Worm (Caenorhabditis elegans) whole organism, mixed stage, embryonic: Measurements from ENCODE around the gene rpt-6.
A peak's percentile ranks its signal among the peaks of the same experiment; 100 is the strongest.

Experiments used
- M03D4.4 ChIP-seq: sonication (generic microtip); optimal IDR thresholded peaks from 2 replicates; lab custom pipeline; 2017; ENCODE audit warnings: mild to moderate bottlenecking, missing genetic modification characterization, missing compliant biosample characterization
- bed-3 ChIP-seq: fragments of 200-800 bp; sonication (Bioruptor generic); optimal IDR thresholded peaks from 3 replicates; lab custom pipeline; 2018; ENCODE audit warnings: mild to moderate bottlenecking, missing genetic modification characterization, moderate library complexity, missing compliant biosample characterization
- blmp-1 ChIP-seq: fragments of 150-350 bp; optimal IDR thresholded peaks from 2 replicates; lab custom pipeline; 2014; ENCODE audit warnings: missing biosample characterization, missing genetic modification characterization
- ceh-39 ChIP-seq: fragments of 150-350 bp; optimal IDR thresholded peaks from 2 replicates; lab custom pipeline; 2014; ENCODE audit warnings: missing biosample characterization, missing genetic modification characterization
- ceh-43 ChIP-seq: fragments of 200-800 bp; sonication (Bioruptor generic); optimal IDR thresholded peaks from 2 replicates; lab custom pipeline; 2018; ENCODE audit warnings: mild to moderate bottlenecking, missing genetic modification characterization, moderate library complexity, missing compliant biosample characterization
- ceh-83 ChIP-seq: fragments of 200-800 bp; sonication (Bioruptor generic); optimal IDR thresholded peaks from 2 replicates; lab custom pipeline; 2018; ENCODE audit warnings: mild to moderate bottlenecking, missing genetic modification characterization, missing compliant biosample characterization
- ces-1 ChIP-seq: fragments of 150-350 bp; optimal IDR thresholded peaks from 2 replicates; lab custom pipeline; 2014; ENCODE audit warnings: missing biosample characterization, missing genetic modification reagents, missing genetic modification characterization
- cnd-1 ChIP-seq: fragments of 200-800 bp; sonication (Bioruptor generic); optimal IDR thresholded peaks from 2 replicates; lab custom pipeline; 2018; ENCODE audit warnings: mild to moderate bottlenecking, missing genetic modification characterization, missing compliant biosample characterization
- drap-1 ChIP-seq: fragments of 200-800 bp; sonication (Bioruptor generic); optimal IDR thresholded peaks from 3 replicates; lab custom pipeline; 2018; ENCODE audit warnings: mild to moderate bottlenecking, missing genetic modification characterization, missing compliant biosample characterization
- elt-1 ChIP-seq: sonication (generic microtip); optimal IDR thresholded peaks from 2 replicates; lab custom pipeline; 2017; ENCODE audit warnings: missing genetic modification characterization, mild to moderate bottlenecking, missing compliant biosample characterization, antibody characterized with exemption, moderate library complexity, borderline replicate concordance; ENCODE audit not compliant: insufficient read depth
- elt-3 ChIP-seq: fragments of 150-350 bp; optimal IDR thresholded peaks from 2 replicates; lab custom pipeline; 2014; ENCODE audit warnings: missing biosample characterization, missing genetic modification characterization
- flh-1 ChIP-seq: fragments of 200-800 bp; sonication (Bioruptor generic); optimal IDR thresholded peaks from 2 replicates; lab custom pipeline; 2018; ENCODE audit warnings: mild to moderate bottlenecking, missing genetic modification characterization, moderate library complexity, missing compliant biosample characterization
- ham-2 ChIP-seq: fragments of 200-800 bp; sonication (Bioruptor generic); optimal IDR thresholded peaks from 2 replicates; lab custom pipeline; 2018; ENCODE audit warnings: mild to moderate bottlenecking, missing genetic modification characterization, missing compliant biosample characterization
- hlh-1 ChIP-seq: fragments of 150-350 bp; optimal IDR thresholded peaks from 2 replicates; lab custom pipeline; 2014; ENCODE audit warnings: missing biosample characterization, missing genetic modification reagents, missing genetic modification characterization
- lin-13 ChIP-seq: fragments of 150-350 bp; optimal IDR thresholded peaks from 2 replicates; lab custom pipeline; 2014; ENCODE audit warnings: missing biosample characterization, missing genetic modification characterization
- lin-32 ChIP-seq: fragments of 200-800 bp; sonication (Bioruptor generic); optimal IDR thresholded peaks from 2 replicates; lab custom pipeline; 2018; ENCODE audit warnings: mild to moderate bottlenecking, missing genetic modification characterization, missing compliant biosample characterization
- lsy-2 ChIP-seq: fragments of 150-350 bp; optimal IDR thresholded peaks from 2 replicates; lab custom pipeline; 2014; ENCODE audit warnings: missing biosample characterization, missing genetic modification characterization
- mab-5 ChIP-seq: fragments of 150-350 bp; optimal IDR thresholded peaks from 2 replicates; lab custom pipeline; 2014; ENCODE audit warnings: missing biosample characterization, missing genetic modification characterization
- mep-1 ChIP-seq: fragments of 150-350 bp; optimal IDR thresholded peaks from 2 replicates; lab custom pipeline; 2017; ENCODE audit warnings: missing biosample characterization, missing genetic modification reagents, missing genetic modification characterization, inconsistent platforms
- mls-2 ChIP-seq: sonication (generic microtip); optimal IDR thresholded peaks from 2 replicates; lab custom pipeline; 2016; ENCODE audit warnings: mild to moderate bottlenecking, missing genetic modification characterization, moderate library complexity, missing compliant biosample characterization
- nhr-12 ChIP-seq: fragments of 150-350 bp; optimal IDR thresholded peaks from 2 replicates; lab custom pipeline; 2014; ENCODE audit warnings: missing biosample characterization, missing genetic modification characterization
- nhr-2 ChIP-seq: fragments of 150-350 bp; optimal IDR thresholded peaks from 2 replicates; lab custom pipeline; 2014; ENCODE audit warnings: missing biosample characterization, missing genetic modification characterization
- nhr-237 ChIP-seq: fragments of 150-350 bp; optimal IDR thresholded peaks from 2 replicates; lab custom pipeline; 2014; ENCODE audit warnings: missing biosample characterization, missing genetic modification characterization
- nhr-28 ChIP-seq: fragments of 150-350 bp; optimal IDR thresholded peaks from 2 replicates; lab custom pipeline; 2014; ENCODE audit warnings: missing biosample characterization, missing genetic modification characterization
- nhr-76 ChIP-seq: sonication (generic microtip); optimal IDR thresholded peaks from 2 replicates; lab custom pipeline; 2017; ENCODE audit warnings: missing biosample characterization, missing genetic modification characterization
- pha-4 ChIP-seq: fragments of 150-350 bp; optimal IDR thresholded peaks from 2 replicates; lab custom pipeline; 2018; ENCODE audit warnings: missing biosample characterization, missing genetic modification reagents, missing genetic modification characterization
- sem-2 ChIP-seq: fragments of 200-800 bp; sonication (Bioruptor generic); optimal IDR thresholded peaks from 2 replicates; lab custom pipeline; 2018; ENCODE audit warnings: mild to moderate bottlenecking, missing genetic modification characterization, missing compliant biosample characterization
- snpc-4 ChIP-seq: fragments of 150-350 bp; optimal IDR thresholded peaks from 2 replicates; lab custom pipeline; 2014; ENCODE audit warnings: missing biosample characterization, missing genetic modification characterization
- sptf-1 ChIP-seq: sonication (generic microtip); optimal IDR thresholded peaks from 2 replicates; lab custom pipeline; 2017; ENCODE audit warnings: mild to moderate bottlenecking, missing genetic modification characterization, moderate library complexity, missing compliant biosample characterization
- tbx-8 ChIP-seq: fragments of 200-800 bp; sonication (Bioruptor generic); optimal IDR thresholded peaks from 2 replicates; lab custom pipeline; 2018; ENCODE audit warnings: mild to moderate bottlenecking, missing genetic modification characterization, moderate library complexity, missing compliant biosample characterization
- unc-120 ChIP-seq: sonication (generic microtip); optimal IDR thresholded peaks from 2 replicates; lab custom pipeline; 2017; ENCODE audit warnings: missing genetic modification characterization, missing compliant biosample characterization; ENCODE audit not compliant: poor library complexity, severe bottlenecking
- unc-39 ChIP-seq: fragments of 150-350 bp; optimal IDR thresholded peaks from 2 replicates; lab custom pipeline; 2014; ENCODE audit warnings: missing biosample characterization, missing genetic modification characterization
- unc-62 ChIP-seq: fragments of 150-350 bp; optimal IDR thresholded peaks from 2 replicates; lab custom pipeline; 2014; ENCODE audit warnings: missing biosample characterization, missing genetic modification reagents, missing genetic modification characterization
- zip-8 ChIP-seq: fragments of 150-350 bp; optimal IDR thresholded peaks from 2 replicates; lab custom pipeline; 2014; ENCODE audit warnings: missing biosample characterization, missing genetic modification characterization
- ztf-11 ChIP-seq: fragments of 150-350 bp; optimal IDR thresholded peaks from 2 replicates; lab custom pipeline; 2014; ENCODE audit warnings: missing biosample characterization, missing genetic modification characterization

The rpt-6 gene

DNA sequence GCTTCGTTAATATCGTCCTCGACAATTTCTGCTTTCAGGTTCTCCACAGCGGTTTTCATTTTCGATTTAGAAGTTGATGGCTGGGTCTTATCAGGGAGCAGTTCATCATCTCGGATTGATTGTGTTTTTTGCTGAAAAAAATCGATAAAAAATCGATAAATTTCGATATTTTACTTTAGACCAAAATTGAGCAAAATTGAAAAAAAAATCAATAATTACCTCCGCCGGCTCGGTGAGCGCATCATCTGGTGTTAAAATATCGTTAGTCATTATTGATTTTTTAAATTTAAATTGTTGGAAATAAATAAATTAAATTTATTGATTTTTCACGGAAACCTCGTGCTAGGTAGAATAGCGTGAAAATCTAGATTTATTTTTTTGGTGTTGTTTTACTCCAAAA lies 24.8 kb downstream of the rpt-6 start, which contains the start of gene Y49E10.10:
TSS of gene Y49E10.10 (plus strand) at position 381 of the 400 bp plus-strand sequence.
- TF ChIP-seq ham-2 (GFP tag; lab: Kevin White, UChicago) (no peak), nhr-2 (tag; lab: Kevin White, UChicago) (no peak), ces-1 (GFP tag; lab: Kevin White, UChicago) (no peak), flh-1 (GFP tag; lab: Kevin White, UChicago) (no peak), elt-3 (tag; lab: Kevin White, UChicago) (no peak), unc-39 (tag; lab: Kevin White, UChicago) (no peak), snpc-4 (tag; lab: Kevin White, UChicago) (no peak)

DNA sequence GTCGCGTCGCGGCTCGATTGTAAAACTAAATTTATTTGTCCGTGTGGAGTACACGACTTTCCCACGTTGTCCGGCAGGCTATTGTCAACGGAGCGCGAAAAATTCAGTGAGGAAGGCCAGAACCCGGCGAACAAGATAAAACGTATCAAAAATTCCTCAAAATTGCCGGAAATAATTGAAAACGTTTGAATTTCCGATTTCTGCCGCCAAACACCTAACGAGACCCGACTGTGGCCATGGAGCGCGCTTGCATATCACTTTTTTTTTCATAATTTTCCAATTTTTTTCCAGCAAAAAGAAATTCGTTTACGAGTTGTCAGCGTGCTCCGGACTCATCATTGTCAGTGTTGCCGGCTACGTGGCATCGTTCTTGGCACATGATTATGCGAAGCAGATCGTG lies 28.2 kb downstream of the rpt-6 start:
- TF ChIP-seq ceh-83: no peak
- no peak for TF ChIP-seq flh-1 (GFP tag; lab: Kevin White, UChicago)
- no peak for TF ChIP-seq bed-3 (GFP tag; lab: Kevin White, UChicago)
- no peak for TF ChIP-seq cnd-1 (tag; lab: Kevin White, UChicago)
- no peak for TF ChIP-seq drap-1 (GFP tag; lab: Kevin White, UChicago)
- TF ChIP-seq unc-62 (GFP tag; lab: Kevin White, UChicago): no peak
- no peak for TF ChIP-seq ztf-11
- no peak for TF ChIP-seq nhr-12 (tag; lab: Kevin White, UChicago)
- TF ChIP-seq lin-32 (GFP tag; lab: Kevin White, UChicago): no peak
- no peak for TF ChIP-seq nhr-28 (tag; lab: Kevin White, UChicago)
- no peak for TF ChIP-seq blmp-1

ce11 chrIII:12399709-12400108 lies 29.5 kb downstream of the rpt-6 start:
- peak; percentile 12 for TF ChIP-seq ceh-43
- TF ChIP-seq hlh-1 (tag; lab: Kevin White, UChicago): no peak
- TF ChIP-seq nhr-28 (tag; lab: Kevin White, UChicago): no peak
- no peak for TF ChIP-seq blmp-1
- TF ChIP-seq elt-1: no peak
- TF ChIP-seq nhr-2 (tag; lab: Kevin White, UChicago): no peak
- no peak for TF ChIP-seq nhr-12 (tag; lab: Kevin White, UChicago)
- peak; percentile 20 for TF ChIP-seq flh-1 (GFP tag; lab: Kevin White, UChicago)
- no peak for TF ChIP-seq zip-8 (tag; lab: Kevin White, UChicago)
- peak; percentile 80 for TF ChIP-seq lin-32 (GFP tag; lab: Kevin White, UChicago)
- TF ChIP-seq mab-5: no peak
- TF ChIP-seq tbx-8: no peak
- TF ChIP-seq unc-39 (tag; lab: Kevin White, UChicago): no peak
- TF ChIP-seq ces-1 (GFP tag; lab: Kevin White, UChicago): no peak
- peak; percentile 47 for TF ChIP-seq drap-1 (GFP tag; lab: Kevin White, UChicago)
- TF ChIP-seq sptf-1: peak; percentile 84
- no peak for TF ChIP-seq nhr-237 (tag; lab: Kevin White, UChicago)
- TF ChIP-seq ceh-39 (tag; lab: Kevin White, UChicago): no peak
- TF ChIP-seq M03D4.4 (tag; lab: Kevin White, UChicago): peak; percentile 14
- TF ChIP-seq mls-2: peak; percentile 58
- TF ChIP-seq unc-62 (GFP tag; lab: Kevin White, UChicago): no peak
- no peak for TF ChIP-seq ztf-11
- no peak for TF ChIP-seq mep-1 (tag; lab: Kevin White, UChicago)
- no peak for TF ChIP-seq ceh-83
- no peak for TF ChIP-seq pha-4 (tag; lab: Kevin White, UChicago)
- no peak for TF ChIP-seq lin-13 (tag; lab: Kevin White, UChicago)
- peak; percentile 46 for TF ChIP-seq cnd-1 (tag; lab: Kevin White, UChicago)
- peak; percentile 5 for TF ChIP-seq ham-2 (GFP tag; lab: Kevin White, UChicago)
- peak; percentile 28 for TF ChIP-seq bed-3 (GFP tag; lab: Kevin White, UChicago)
- TF ChIP-seq nhr-76 (tag; lab: Kevin White, UChicago): no peak
- TF ChIP-seq lsy-2: no peak
- TF ChIP-seq snpc-4 (tag; lab: Kevin White, UChicago): no peak
- peak; percentile 32 for TF ChIP-seq sem-2
- TF ChIP-seq unc-120 (tag; lab: Kevin White, UChicago): peak; percentile 40
- TF ChIP-seq elt-3 (tag; lab: Kevin White, UChicago): no peak
- TF ChIP-seq, all 35 proteins: peak for 12

ce11 chrIII:12410304-12410703 lies 40.0 kb downstream of the rpt-6 start:
- TF ChIP-seq ces-1 (GFP tag; lab: Kevin White, UChicago) (peak; percentile 25), elt-3 (tag; lab: Kevin White, UChicago) (no peak)
